Worm (Caenorhabditis elegans) whole organism, early embryonic: ENCODE measurements around the gene ampd-1.

Source experiments
- B0310.2 ChIP-seq: sonication (generic microtip); optimal IDR thresholded peaks from 2 replicates; lab custom pipeline; 2016; ENCODE audit warnings: mild to moderate bottlenecking, missing genetic modification characterization, missing compliant biosample characterization
- F13C5.2 ChIP-seq: sonication (generic microtip); optimal IDR thresholded peaks from 2 replicates; lab custom pipeline; 2017; ENCODE audit warnings: mild to moderate bottlenecking, missing genetic modification characterization, inconsistent platforms, missing compliant biosample characterization
- aly-1 ChIP-seq: sonication (generic microtip); optimal IDR thresholded peaks from 2 replicates; lab custom pipeline; 2016; ENCODE audit warnings: missing genetic modification characterization, missing compliant biosample characterization
- ama-1 ChIP-seq: fragments of 150-350 bp; optimal IDR thresholded peaks from 2 replicates; lab custom pipeline; 2014
- ceh-13 ChIP-seq: fragments of 200-800 bp; sonication (Bioruptor generic); optimal IDR thresholded peaks from 2 replicates; lab custom pipeline; 2018; ENCODE audit warnings: mild to moderate bottlenecking, missing genetic modification characterization, missing compliant biosample characterization
- ceh-36 ChIP-seq: sonication (generic microtip); optimal IDR thresholded peaks from 2 replicates; lab custom pipeline; 2016; ENCODE audit warnings: missing genetic modification characterization, inconsistent platforms, missing compliant biosample characterization
- ets-7 ChIP-seq: sonication (generic microtip); optimal IDR thresholded peaks from 2 replicates; lab custom pipeline; 2016; ENCODE audit warnings: missing genotype, missing genetic modification characterization, missing compliant biosample characterization
- flt-1 ChIP-seq: fragments of 200-800 bp; sonication (Bioruptor generic); IDR thresholded peaks from 2 replicates; pipeline ENCODE4 v1.3.6; 2022; ENCODE audit warnings: missing genetic modification characterization, missing compliant biosample characterization
- hmbx-1 ChIP-seq: sonication (generic microtip); optimal IDR thresholded peaks from 2 replicates; lab custom pipeline; 2016; ENCODE audit warnings: mild to moderate bottlenecking, missing genetic modification characterization, missing compliant biosample characterization
- hmg-4 ChIP-seq: fragments of 200-800 bp; sonication (Bioruptor generic); optimal IDR thresholded peaks from 2 replicates; lab custom pipeline; 2018; ENCODE audit warnings: mild to moderate bottlenecking, missing genetic modification characterization, missing compliant biosample characterization
- hnd-1 ChIP-seq: sonication (generic microtip); optimal IDR thresholded peaks from 2 replicates; lab custom pipeline; 2016; ENCODE audit warnings: missing genetic modification characterization, missing compliant biosample characterization
- pes-1 ChIP-seq: fragments of 200-800 bp; sonication (Bioruptor generic); IDR thresholded peaks from 2 replicates; pipeline ENCODE4 v1.3.6; 2022; ENCODE audit warnings: missing genetic modification reagents, missing genetic modification characterization, missing compliant biosample characterization
- scrt-1 ChIP-seq: fragments of 200-800 bp; sonication (Bioruptor generic); IDR thresholded peaks from 2 replicates; pipeline ENCODE4 v1.3.6; 2022; ENCODE audit warnings: missing genetic modification characterization, missing compliant biosample characterization
- sea-1 ChIP-seq: fragments of 200-800 bp; sonication (Bioruptor generic); conservative IDR thresholded peaks from 2 replicates; pipeline ENCODE4 v1.3.6; 2022; ENCODE audit warnings: missing genetic modification characterization, missing compliant biosample characterization
- tbx-11 ChIP-seq: fragments of 200-800 bp; sonication (Bioruptor generic); IDR thresholded peaks from 2 replicates; pipeline ENCODE4 v1.3.6; 2022; ENCODE audit warnings: missing genetic modification characterization, missing compliant biosample characterization
- tbx-37 ChIP-seq: fragments of 200-800 bp; sonication (Bioruptor generic); conservative IDR thresholded peaks from 2 replicates; pipeline ENCODE4 v1.3.6; 2022; ENCODE audit warnings: missing genetic modification reagents, missing genetic modification characterization, missing compliant biosample characterization
- tra-4 ChIP-seq: sonication (generic microtip); optimal IDR thresholded peaks from 2 replicates; lab custom pipeline; 2017; ENCODE audit warnings: missing genetic modification characterization, missing compliant biosample characterization

ampd-1 gene

DNA sequence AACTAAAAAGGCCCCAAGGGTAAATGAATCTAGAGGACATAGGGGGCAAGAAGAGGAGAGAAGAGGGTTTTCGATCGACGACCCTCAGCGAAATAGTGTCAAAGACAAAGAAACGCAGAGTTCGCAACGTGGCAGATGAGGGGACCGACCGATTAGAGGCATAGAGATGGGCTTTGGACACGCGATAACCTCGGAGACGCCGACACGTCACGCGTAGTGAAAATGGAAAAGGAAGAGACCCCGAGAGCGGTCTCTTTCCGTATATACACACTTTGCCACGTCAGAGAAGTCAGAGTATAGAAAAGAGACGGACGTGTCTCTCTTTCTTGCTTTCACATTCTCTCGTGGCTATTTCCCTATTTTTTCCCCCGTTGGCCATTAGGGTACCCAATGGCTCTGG, 21.6 kb upstream of the ampd-1 start:
- TF ChIP-seq hnd-1 (tag; lab: Kevin White, UChicago) (no peak), ama-1 (no peak), flt-1 (no peak), tbx-11 (peak; percentile 54; the same call in 1 of the 2 replicates), ceh-36 (tag; lab: Kevin White, UChicago) (no peak), ceh-13 (GFP tag; lab: Kevin White, UChicago) (no peak), F13C5.2 (tag; lab: Kevin White, UChicago) (peak; percentile 5), tbx-37 (GFP tag; lab: Robert Waterston, UW) (no peak), tra-4 (tag; lab: Kevin White, UChicago) (no peak), hmg-4 (GFP tag; lab: Kevin White, UChicago) (peak; percentile 53), aly-1 (tag; lab: Kevin White, UChicago) (peak; percentile 59), pes-1 (GFP tag; lab: Robert Waterston, UW) (0 out of 2 replicates have a peak, but pooled peaks have one; percentile 10)

DNA sequence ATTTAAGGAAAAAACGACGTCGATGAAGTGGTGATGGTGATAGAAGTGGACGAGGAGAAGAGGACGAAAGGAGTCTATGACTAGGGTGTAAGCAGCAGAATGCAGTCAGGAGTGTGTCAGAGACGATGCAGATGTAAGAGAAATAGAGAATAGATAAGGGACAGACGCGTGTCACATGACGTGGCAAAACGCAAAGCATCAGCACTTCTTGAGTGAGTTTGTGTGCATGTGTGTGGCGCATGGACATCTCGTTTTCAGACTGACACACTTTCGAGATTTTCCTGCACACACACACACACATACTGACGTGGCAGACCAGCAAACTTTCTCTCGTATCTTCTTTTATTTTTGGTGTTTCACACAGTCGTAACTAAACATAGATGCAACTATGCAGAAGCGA, 20.7 kb upstream of the ampd-1 start:
- TF ChIP-seq sea-1 (no peak), aly-1 (tag; lab: Kevin White, UChicago) (no peak)

DNA sequence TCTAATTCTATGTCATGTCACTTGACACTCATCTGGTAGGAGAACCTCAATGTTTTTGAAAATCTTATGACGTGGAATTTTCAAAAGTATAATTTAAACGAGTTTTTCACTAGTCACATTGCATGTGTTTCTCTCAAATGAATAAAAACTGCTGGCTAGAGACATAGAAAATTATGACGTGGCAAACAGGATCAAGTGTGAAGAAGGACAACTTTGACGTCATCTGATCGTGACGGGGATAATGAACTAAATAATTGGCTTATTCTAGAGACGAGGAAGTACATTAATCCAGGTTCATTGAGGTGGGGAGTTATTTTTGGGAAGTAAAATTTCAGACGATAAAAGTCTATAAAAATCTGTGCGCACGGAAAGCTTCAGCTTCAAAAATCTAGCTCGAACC, 19.9 kb upstream of the ampd-1 start:
- TF ChIP-seq hmg-4 (GFP tag; lab: Kevin White, UChicago) (no peak), tbx-11 (no peak), hnd-1 (tag; lab: Kevin White, UChicago) (no peak), ets-7 (tag; lab: Kevin White, UChicago) (no peak), sea-1 (no peak), tra-4 (tag; lab: Kevin White, UChicago) (no peak), F13C5.2 (tag; lab: Kevin White, UChicago) (no peak), scrt-1 (GFP tag; lab: Robert Waterston, UW) (no peak), ama-1 (no peak), B0310.2 (tag; lab: Kevin White, UChicago) (no peak), tbx-37 (GFP tag; lab: Robert Waterston, UW) (no peak), aly-1 (tag; lab: Kevin White, UChicago) (no peak), flt-1 (no peak), hmbx-1 (tag; lab: Kevin White, UChicago) (no peak), pes-1 (GFP tag; lab: Robert Waterston, UW) (no peak), ceh-36 (tag; lab: Kevin White, UChicago) (no peak), ceh-13 (GFP tag; lab: Kevin White, UChicago) (no peak)

DNA sequence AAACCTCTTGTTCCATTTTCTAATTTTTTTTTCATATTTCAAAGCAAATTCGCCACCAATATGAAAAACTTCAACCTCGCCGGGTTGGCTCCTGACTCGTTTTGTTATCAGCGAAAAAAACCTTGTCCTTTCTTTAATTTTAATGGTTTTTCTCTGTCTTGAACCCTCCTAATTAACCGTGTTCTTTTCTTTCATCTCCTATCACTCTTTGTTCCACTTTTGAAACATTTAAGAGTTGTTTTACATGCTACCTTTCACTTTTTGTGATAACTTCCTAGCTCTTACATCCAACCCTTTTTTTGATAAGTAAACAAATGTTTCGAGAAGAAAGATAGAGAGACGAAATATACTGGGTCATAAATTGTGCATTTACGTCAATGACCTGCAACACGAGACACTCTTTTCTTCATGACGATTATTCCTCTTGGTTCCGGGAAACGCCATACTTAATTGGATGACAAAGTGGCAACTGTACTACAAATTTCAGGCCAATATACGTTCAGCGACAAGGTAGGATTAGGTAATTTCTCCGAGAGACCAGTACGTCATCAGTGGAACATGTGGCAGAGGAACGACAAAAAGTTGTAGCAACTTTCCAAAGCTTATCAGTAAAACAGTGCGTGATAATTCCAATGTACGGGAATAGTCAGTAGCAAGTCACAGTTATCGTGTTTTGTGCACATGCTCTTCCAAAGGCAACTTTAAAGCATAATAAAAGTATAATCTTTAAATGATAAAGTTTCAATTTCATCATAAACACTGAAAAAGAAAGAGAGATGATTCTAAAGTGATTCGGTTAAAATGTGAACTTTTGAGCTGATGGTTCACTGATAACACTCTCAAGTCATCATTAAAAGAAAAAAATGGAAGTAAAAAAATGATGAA, 18.2 kb upstream of the ampd-1 start:
- TF ChIP-seq hmbx-1 (tag; lab: Kevin White, UChicago) (no peak), tbx-11 (no peak), hnd-1 (tag; lab: Kevin White, UChicago) (no peak)

DNA sequence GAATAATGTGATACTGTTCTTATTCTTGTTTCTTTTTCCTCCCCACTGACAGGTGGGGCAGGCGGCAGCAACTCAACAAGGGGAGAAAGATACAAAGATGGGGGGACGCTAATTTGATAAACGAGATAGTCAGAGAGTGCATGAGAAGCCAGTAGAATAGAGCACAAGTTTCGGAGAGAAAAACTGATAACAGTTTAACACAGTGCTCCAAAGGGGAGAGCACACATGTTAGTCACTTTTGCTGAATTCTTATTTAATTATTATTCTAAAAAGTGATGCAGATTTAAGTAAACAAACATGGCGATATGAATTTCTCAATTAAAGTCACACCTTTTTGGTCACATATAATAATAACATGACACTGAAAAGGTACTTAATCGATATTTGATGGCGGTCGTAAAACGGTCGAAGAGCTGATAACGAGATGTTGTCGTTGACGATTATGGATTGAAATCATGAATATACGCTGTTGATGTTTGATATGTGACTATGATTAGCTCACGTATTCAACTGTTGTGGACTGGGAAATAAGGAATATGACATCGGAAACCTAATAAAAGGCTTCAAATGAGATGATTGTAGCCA, 17.1 kb upstream of the ampd-1 start:
- TF ChIP-seq sea-1 (no peak), hmg-4 (GFP tag; lab: Kevin White, UChicago) (no peak)

DNA sequence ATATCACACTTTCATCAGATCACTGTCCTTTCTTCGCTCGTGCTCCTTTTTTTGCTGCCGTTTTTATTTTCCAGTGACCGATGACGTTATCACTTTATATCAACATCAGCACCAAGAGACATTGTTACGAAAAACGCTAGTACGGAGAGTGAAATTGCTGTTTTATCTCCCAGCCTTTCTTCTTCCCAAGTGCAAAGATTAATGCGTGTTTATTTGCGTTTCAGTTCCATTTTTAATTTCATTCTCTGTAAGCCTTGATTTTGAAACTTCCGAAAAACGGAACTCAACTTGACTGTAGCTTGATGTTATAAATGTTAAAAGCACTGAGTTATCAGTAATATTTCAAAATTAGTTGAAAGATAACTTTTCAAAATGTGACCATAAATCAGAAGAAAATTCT, 16.3 kb upstream of the ampd-1 start:
- TF ChIP-seq pes-1 (GFP tag; lab: Robert Waterston, UW) (no peak), flt-1 (no peak), scrt-1 (GFP tag; lab: Robert Waterston, UW) (no peak), hmg-4 (GFP tag; lab: Kevin White, UChicago) (no peak), sea-1 (no peak), B0310.2 (tag; lab: Kevin White, UChicago) (no peak), ets-7 (tag; lab: Kevin White, UChicago) (no peak), hmbx-1 (tag; lab: Kevin White, UChicago) (no peak), ceh-13 (GFP tag; lab: Kevin White, UChicago) (no peak), F13C5.2 (tag; lab: Kevin White, UChicago) (no peak), ceh-36 (tag; lab: Kevin White, UChicago) (no peak), aly-1 (tag; lab: Kevin White, UChicago) (no peak), tra-4 (tag; lab: Kevin White, UChicago) (no peak), hnd-1 (tag; lab: Kevin White, UChicago) (no peak), tbx-37 (GFP tag; lab: Robert Waterston, UW) (no peak)

DNA sequence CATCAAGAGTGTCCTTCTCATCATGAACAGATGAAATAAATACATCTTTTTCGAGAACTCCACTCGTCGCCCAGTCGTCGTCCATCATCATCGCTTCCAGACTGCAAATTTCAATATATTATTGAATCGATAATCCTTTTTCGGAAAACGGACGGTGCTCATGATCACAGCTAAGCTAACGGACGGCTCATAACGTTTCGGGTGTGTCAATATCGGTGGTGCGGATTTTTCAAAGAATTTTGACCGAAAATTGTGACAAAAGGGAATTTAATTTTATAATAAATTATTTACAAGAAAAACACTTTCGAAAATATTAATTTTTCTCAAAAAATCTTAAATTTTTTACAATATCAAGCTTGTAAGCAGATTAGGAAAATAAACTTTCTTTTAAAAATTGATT, 15.7 kb upstream of the ampd-1 start, which contains the start of gene crh-2:
Gene crh-2, minus strand, starts transcription at position 101 of the 400 bp plus-strand sequence.
- TF ChIP-seq ceh-13 (GFP tag; lab: Kevin White, UChicago) (no peak), ceh-36 (tag; lab: Kevin White, UChicago) (no peak), tra-4 (tag; lab: Kevin White, UChicago) (no peak), B0310.2 (tag; lab: Kevin White, UChicago) (no peak), aly-1 (tag; lab: Kevin White, UChicago) (no peak), sea-1 (no peak), pes-1 (GFP tag; lab: Robert Waterston, UW) (no peak), hnd-1 (tag; lab: Kevin White, UChicago) (no peak), hmbx-1 (tag; lab: Kevin White, UChicago) (no peak), flt-1 (no peak), F13C5.2 (tag; lab: Kevin White, UChicago) (no peak), tbx-11 (no peak), tbx-37 (GFP tag; lab: Robert Waterston, UW) (no peak), ets-7 (tag; lab: Kevin White, UChicago) (no peak), scrt-1 (GFP tag; lab: Robert Waterston, UW) (no peak), hmg-4 (GFP tag; lab: Kevin White, UChicago) (no peak), ama-1 (no peak)
